Worm (Caenorhabditis elegans): ENCODE measurements around the gene C07E3.4.

Gene C07E3.4

ce11 chrII:10395303-10395757, 34.7 kb downstream of the C07E3.4 start, which contains the start of gene T09F3.4 (continued):
- TF ChIP-seq elt-3 (tag; optimal IDR thresholded peaks at IDR 0.05): no peak
- no peak for TF ChIP-seq nhr-11 (tag; optimal IDR thresholded peaks at IDR 0.05)
- peak; percentile 72 for TF ChIP-seq gmeb-1 (tag; optimal IDR thresholded peaks at IDR 0.05)
- TF ChIP-seq unc-62 (GFP tag; optimal IDR thresholded peaks at IDR 0.05): no peak
- no peak for TF ChIP-seq egl-27 (tag; optimal IDR thresholded peaks at IDR 0.05)
- no peak for TF ChIP-seq snpc-4 (tag; optimal IDR thresholded peaks at IDR 0.05)
- peak; percentile 45 for TF ChIP-seq F13H6.1 (tag; optimal IDR thresholded peaks at IDR 0.05)
- no peak for TF ChIP-seq lin-39 (tag; optimal IDR thresholded peaks at IDR 0.05)

DNA sequence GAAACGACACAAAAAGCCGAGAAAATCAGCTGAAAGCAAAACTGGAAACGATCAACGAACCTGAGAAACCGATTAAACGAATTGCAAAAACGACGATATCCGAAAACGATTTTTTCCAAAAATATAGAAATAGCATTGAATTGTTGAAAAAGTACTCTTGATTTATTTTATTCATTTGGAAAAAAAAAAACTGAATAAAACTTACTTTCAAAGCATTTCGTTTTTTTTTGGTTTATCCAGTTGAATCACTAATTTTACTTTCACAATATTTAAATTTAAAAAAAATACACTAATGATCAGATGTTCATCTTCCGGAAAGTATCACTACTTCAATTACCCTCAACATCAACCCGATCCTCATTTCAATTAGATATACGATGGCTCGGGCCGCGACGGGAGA, 36.0 kb downstream of the C07E3.4 start, which contains the start of gene T09F3.5:
Gene T09F3.5, plus strand, starts transcription at position 301 of the 400 bp plus-strand sequence.
- TF ChIP-seq nhr-6 (tag; optimal IDR thresholded peaks at IDR 0.05): no peak
- TF ChIP-seq zag-1 (tag; optimal IDR thresholded peaks at IDR 0.05): no peak
- no peak for TF ChIP-seq aly-2 (tag; optimal IDR thresholded peaks at IDR 0.05)
- TF ChIP-seq skn-1 (tag; optimal IDR thresholded peaks at IDR 0.05): no peak
- TF ChIP-seq mbf-1 (tag; optimal IDR thresholded peaks at IDR 0.05): no peak
- no peak for TF ChIP-seq nhr-23 (tag; optimal IDR thresholded peaks at IDR 0.05)
- no peak for TF ChIP-seq crh-2 (tag; optimal IDR thresholded peaks at IDR 0.05)
- TF ChIP-seq sem-4 (tag; optimal IDR thresholded peaks at IDR 0.05): no peak
- no peak for TF ChIP-seq nhr-77 (tag; optimal IDR thresholded peaks at IDR 0.05)
- no peak for TF ChIP-seq unc-55 (GFP tag; optimal IDR thresholded peaks at IDR 0.05)
- TF ChIP-seq alr-1 (tag; optimal IDR thresholded peaks at IDR 0.05): no peak
- TF ChIP-seq lin-13 (GFP tag; optimal IDR thresholded peaks at IDR 0.05): no peak
- TF ChIP-seq ama-1 (optimal IDR thresholded peaks at IDR 0.05): no peak
- no peak for TF ChIP-seq unc-62 (GFP tag; optimal IDR thresholded peaks at IDR 0.05)
- TF ChIP-seq egl-27 (tag; optimal IDR thresholded peaks at IDR 0.05): no peak
- TF ChIP-seq ceh-16 (tag; optimal IDR thresholded peaks at IDR 0.05): no peak
- TF ChIP-seq nhr-11 (tag; optimal IDR thresholded peaks at IDR 0.05): no peak
- TF ChIP-seq sma-9 (GFP tag; optimal IDR thresholded peaks at IDR 0.05): no peak
- TF ChIP-seq sma-9 (tag; optimal IDR thresholded peaks at IDR 0.05): no peak

- no peak for TF ChIP-seq elt-3 (tag; optimal IDR thresholded peaks at IDR 0.05)
- no peak for TF ChIP-seq lin-11 (tag; optimal IDR thresholded peaks at IDR 0.05)
- no peak for TF ChIP-seq ztf-11 (tag; optimal IDR thresholded peaks at IDR 0.05)
- no peak for TF ChIP-seq ZK546.5 (tag; optimal IDR thresholded peaks at IDR 0.05)
- no peak for TF ChIP-seq C34F6.9 (tag; optimal IDR thresholded peaks at IDR 0.05)
- TF ChIP-seq snpc-4 (tag; optimal IDR thresholded peaks at IDR 0.05): no peak
- peak; percentile 53 for TF ChIP-seq sma-9 (GFP tag; optimal IDR thresholded peaks at IDR 0.05)
- TF ChIP-seq sma-9 (tag; optimal IDR thresholded peaks at IDR 0.05): no peak
- TF ChIP-seq blmp-1 (tag; optimal IDR thresholded peaks at IDR 0.05; ENCODE audit: insufficient read depth): no peak
- peak; percentile 19 for TF ChIP-seq gmeb-1 (tag; optimal IDR thresholded peaks at IDR 0.05)
- TF ChIP-seq fos-1 (tag; optimal IDR thresholded peaks at IDR 0.05): peak; percentile 81
- no peak for TF ChIP-seq mdl-1 (tag; optimal IDR thresholded peaks at IDR 0.05)
- no peak for TF ChIP-seq sma-3 (GFP tag; optimal IDR thresholded peaks at IDR 0.05)
- TF ChIP-seq crh-2 (tag; optimal IDR thresholded peaks at IDR 0.05): no peak
- TF ChIP-seq nhr-23 (tag; optimal IDR thresholded peaks at IDR 0.05): no peak
- no peak for TF ChIP-seq nhr-10 (tag; optimal IDR thresholded peaks at IDR 0.05)
- no peak for TF ChIP-seq Y55F3AM.14 (GFP tag; optimal IDR thresholded peaks at IDR 0.05)
- no peak for TF ChIP-seq nhr-21 (tag; optimal IDR thresholded peaks at IDR 0.05)
- no peak for TF ChIP-seq alr-1 (tag; optimal IDR thresholded peaks at IDR 0.05)
- no peak for TF ChIP-seq nhr-237 (tag; optimal IDR thresholded peaks at IDR 0.05)
- TF ChIP-seq aly-2 (tag; optimal IDR thresholded peaks at IDR 0.05): no peak
- TF ChIP-seq ama-1 (optimal IDR thresholded peaks at IDR 0.05): no peak
Observed at ce11 chrII:10402991-10403390, 42.4 kb downstream of the C07E3.4 start.

DNA sequence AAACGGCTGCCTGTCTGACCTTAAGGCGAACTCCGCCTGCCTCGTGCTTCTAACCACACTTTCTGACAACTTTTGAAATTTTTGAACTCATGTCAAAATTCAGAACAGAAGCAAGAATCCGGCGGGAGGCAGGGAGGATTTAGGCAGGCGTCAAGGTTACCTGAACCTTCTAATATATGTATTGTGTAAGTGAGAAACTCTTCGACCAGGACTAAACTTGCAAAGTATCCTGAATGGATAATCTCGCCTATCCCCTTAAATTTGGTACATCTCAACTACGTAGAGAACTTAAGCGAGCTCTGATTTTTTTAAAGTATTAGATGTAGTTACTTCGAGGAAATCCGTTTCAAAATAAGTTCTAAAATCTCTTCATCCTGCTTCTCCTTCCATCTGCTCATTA, 50.4 kb downstream of the C07E3.4 start, which contains the start of gene E04D5.5:
Gene E04D5.5, plus strand, starts transcription at position 301 of the 400 bp plus-strand sequence.
- TF ChIP-seq zag-1 (tag; optimal IDR thresholded peaks at IDR 0.05) (no peak), unc-39 (tag; optimal IDR thresholded peaks at IDR 0.05) (no peak), nhr-10 (tag; optimal IDR thresholded peaks at IDR 0.05) (no peak), lsy-2 (tag; optimal IDR thresholded peaks at IDR 0.05) (no peak), mdl-1 (tag; optimal IDR thresholded peaks at IDR 0.05) (no peak)
